Worm (Caenorhabditis elegans) whole organism, late embryonic: ENCODE data around the gene sly-1.
A peak's percentile ranks its signal among the peaks of the same experiment; 100 is the strongest.

ENCODE experiments used
- F13H6.1 ChIP-seq: sonication (generic microtip); optimal IDR thresholded peaks from 2 replicates; lab custom pipeline; 2016; ENCODE audit warnings: missing genetic modification characterization, missing compliant biosample characterization
- K09A11.1 ChIP-seq: sonication (generic microtip); optimal IDR thresholded peaks from 2 replicates; lab custom pipeline; 2017; ENCODE audit warnings: antibody characterized with exemption, mild to moderate bottlenecking, missing genetic modification characterization, missing compliant biosample characterization; ENCODE audit not compliant: insufficient read depth
- ama-1 ChIP-seq: fragments of 150-350 bp; optimal IDR thresholded peaks from 2 replicates; lab custom pipeline; 2014
- ceh-30 ChIP-seq: fragments of 150-350 bp; optimal IDR thresholded peaks from 2 replicates; lab custom pipeline; 2014; ENCODE audit warnings: missing biosample characterization, missing genetic modification characterization
- ceh-45 ChIP-seq: fragments of 200-800 bp; sonication (Bioruptor generic); IDR thresholded peaks from 2 replicates; pipeline ENCODE4 v1.3.6; 2022; ENCODE audit warnings: missing genetic modification reagents, missing genetic modification characterization, missing compliant biosample characterization
- ceh-48 ChIP-seq: sonication (generic microtip); optimal IDR thresholded peaks from 2 replicates; lab custom pipeline; 2016; ENCODE audit warnings: missing genetic modification characterization, inconsistent platforms, missing compliant biosample characterization
- dmd-4 ChIP-seq: sonication (generic microtip); optimal IDR thresholded peaks from 2 replicates; lab custom pipeline; 2016; ENCODE audit warnings: borderline replicate concordance, missing genetic modification characterization, missing compliant biosample characterization
- dve-1 ChIP-seq: sonication (generic microtip); optimal IDR thresholded peaks from 2 replicates; lab custom pipeline; 2017; ENCODE audit warnings: antibody characterized with exemption, mild to moderate bottlenecking, missing genetic modification characterization, missing compliant biosample characterization
- elt-4 ChIP-seq: sonication (generic microtip); optimal IDR thresholded peaks from 2 replicates; lab custom pipeline; 2016; ENCODE audit warnings: missing genetic modification characterization, missing compliant biosample characterization
- fkh-10 ChIP-seq: fragments of 150-350 bp; optimal IDR thresholded peaks from 2 replicates; lab custom pipeline; 2014; ENCODE audit warnings: missing biosample characterization, missing genetic modification reagents, missing genetic modification characterization
- hlh-8 ChIP-seq: sonication (generic microtip); optimal IDR thresholded peaks from 2 replicates; lab custom pipeline; 2016; ENCODE audit warnings: missing genotype, missing genetic modification characterization, missing compliant biosample characterization
- nfya-1 ChIP-seq: sonication (generic microtip); optimal IDR thresholded peaks from 2 replicates; lab custom pipeline; 2017; ENCODE audit warnings: missing genetic modification characterization, mild to moderate bottlenecking, missing compliant biosample characterization, antibody characterized with exemption, moderate library complexity
- nhr-11 ChIP-seq: fragments of 150-350 bp; optimal IDR thresholded peaks from 2 replicates; lab custom pipeline; 2014; ENCODE audit warnings: missing biosample characterization, missing genetic modification characterization

- no peak for TF ChIP-seq ama-1 (lab: Kevin White, UChicago)
- TF ChIP-seq hlh-8 (tag; lab: Kevin White, UChicago), result no peak
- TF ChIP-seq ceh-48 (tag; lab: Kevin White, UChicago), result no peak
- no peak for TF ChIP-seq nhr-11 (tag; lab: Kevin White, UChicago)
- TF ChIP-seq fkh-10, result no peak
- TF ChIP-seq ceh-45, result no peak
- TF ChIP-seq dmd-4 (tag; lab: Kevin White, UChicago), result no peak
- no peak for TF ChIP-seq nfya-1 (tag; lab: Kevin White, UChicago)
- TF ChIP-seq F13H6.1, result no peak
- TF ChIP-seq K09A11.1 (tag; lab: Kevin White, UChicago), result no peak
- no peak for TF ChIP-seq elt-4 (tag; lab: Kevin White, UChicago)
- peak; percentile 53 for TF ChIP-seq dve-1 (tag; lab: Kevin White, UChicago)
- TF ChIP-seq ceh-30 (tag; lab: Kevin White, UChicago), result no peak
Observed at ce11 chrIII:10521219-10521618, 14.4 kb downstream of the sly-1 start.
